Fruit fly (Drosophila melanogaster): ENCODE measurements around the gene Mettl14.
A peak's percentile ranks its signal among the peaks of the same experiment; 100 is the strongest.

dm6 chr2L:8300220-8301167 lies 7.7 kb upstream of the Mettl14 start, which contains the start of gene Btk:
- TF ChIP-seq Eip78C (GFP tag) (no peak), net (GFP tag; optimal IDR thresholded peaks at IDR 0.05) (no peak), eg (GFP tag; IDR thresholded peaks at IDR 0.05) (no peak), CG6854 (GFP tag; optimal IDR thresholded peaks at IDR 0.05) (peak; percentile 40), CG9139 (GFP tag; optimal IDR thresholded peaks at IDR 0.05) (no peak), Sox14 (GFP tag; optimal IDR thresholded peaks at IDR 0.05) (peak; percentile 27), OdsH (GFP tag; optimal IDR thresholded peaks at IDR 0.05) (no peak), Lpt (GFP tag; optimal IDR thresholded peaks at IDR 0.05) (no peak), Ets21C (GFP tag; optimal IDR thresholded peaks at IDR 0.05) (no peak), topi (GFP tag; optimal IDR thresholded peaks at IDR 0.05) (no peak), Gug (GFP tag; IDR thresholded peaks at IDR 0.05) (no peak)

Measured in whole organism, prepupa.